Fruit fly (Drosophila melanogaster) whole organism, embryonic: ENCODE results near the gene CG34136.

ENCODE experiments used
- CG10366 ChIP-seq: fragments of 200-800 bp; sonication (Bioruptor generic); IDR thresholded peaks from 2 replicates; pipeline ENCODE4 v1.3.6; 2022; ENCODE audit warnings: missing biosample characterization, missing genetic modification characterization
- CG10565 ChIP-seq: fragments of 200-800 bp; sonication (Bioruptor generic); optimal IDR thresholded peaks from 3 replicates; lab custom pipeline; 2016; ENCODE audit warnings: missing biosample characterization, mild to moderate bottlenecking, missing genetic modification characterization
- CG12071 ChIP-seq: fragments of 200-800 bp; sonication (Bioruptor generic); optimal IDR thresholded peaks from 3 replicates; lab custom pipeline; 2018; ENCODE audit warnings: missing biosample characterization, mild to moderate bottlenecking, missing genetic modification characterization
- CG1233 ChIP-seq: fragments of 200-800 bp; sonication (Bioruptor generic); optimal IDR thresholded peaks from 4 replicates; lab custom pipeline; 2018; ENCODE audit warnings: missing biosample characterization, mild to moderate bottlenecking, missing genetic modification characterization
- CG13624 ChIP-seq: fragments of 200-800 bp; sonication (Bioruptor generic); optimal IDR thresholded peaks from 2 replicates; lab custom pipeline; 2016; ENCODE audit warnings: missing biosample characterization, missing genetic modification characterization
- CG14014 ChIP-seq: fragments of 200-800 bp; sonication (Bioruptor generic); IDR thresholded peaks from 2 replicates; pipeline ENCODE4 v1.3.6; 2022; ENCODE audit warnings: missing biosample characterization, missing genetic modification characterization
- CG17385 ChIP-seq: fragments of 200-800 bp; sonication (Bioruptor generic); optimal IDR thresholded peaks from 3 replicates; lab custom pipeline; 2018; ENCODE audit warnings: missing biosample characterization, mild to moderate bottlenecking, missing genetic modification characterization
- CG34376 ChIP-seq: fragments of 200-800 bp; sonication (Bioruptor generic); optimal IDR thresholded peaks from 2 replicates; lab custom pipeline; 2018; ENCODE audit warnings: missing biosample characterization, mild to moderate bottlenecking, missing genetic modification characterization
- CG3995 ChIP-seq: fragments of 200-800 bp; sonication (Bioruptor generic); optimal IDR thresholded peaks from 3 replicates; lab custom pipeline; 2016; ENCODE audit warnings: missing biosample characterization, missing genetic modification characterization
- CG4282 ChIP-seq: fragments of 200-800 bp; sonication (Bioruptor generic); optimal IDR thresholded peaks from 2 replicates; lab custom pipeline; 2016; ENCODE audit warnings: missing biosample characterization, missing genetic modification characterization
- CG4328 ChIP-seq: fragments of 200-800 bp; sonication (Bioruptor generic); optimal IDR thresholded peaks from 3 replicates; lab custom pipeline; 2017; ENCODE audit warnings: missing biosample characterization, missing genetic modification reagents, missing genetic modification characterization
- CG5180 ChIP-seq: fragments of 200-800 bp; sonication (Bioruptor generic); optimal IDR thresholded peaks from 3 replicates; lab custom pipeline; 2017; ENCODE audit warnings: missing biosample characterization, missing genetic modification characterization, mild to moderate bottlenecking, moderate library complexity, missing genetic modification reagents
- CG7963 ChIP-seq: fragments of 200-800 bp; sonication (Bioruptor generic); IDR thresholded peaks from 3 replicates; pipeline ENCODE4 v1.3.6; 2022; ENCODE audit warnings: missing biosample characterization, missing genetic modification characterization; ENCODE audit not compliant: partially characterized antibody
- CG8359 ChIP-seq: fragments of 200-800 bp; sonication (Bioruptor generic); optimal IDR thresholded peaks from 2 replicates; lab custom pipeline; 2017; ENCODE audit warnings: missing biosample characterization, mild to moderate bottlenecking, missing genetic modification characterization, borderline replicate concordance
- CG9215 ChIP-seq: fragments of 200-800 bp; sonication (Bioruptor generic); IDR thresholded peaks from 2 replicates; pipeline ENCODE4 v1.3.6; 2022; ENCODE audit warnings: missing biosample characterization, missing genetic modification characterization
- Dbx ChIP-seq: fragments of 200-800 bp; sonication (Bioruptor generic); IDR thresholded peaks from 3 replicates; pipeline ENCODE4 v1.3.6; 2022; ENCODE audit warnings: missing biosample characterization, missing genetic modification characterization
- Deaf1 ChIP-seq: fragments of 200-800 bp; optimal IDR thresholded peaks from 3 replicates; lab custom pipeline; 2019; ENCODE audit warnings: missing biosample characterization, mild to moderate bottlenecking, missing genetic modification characterization, moderate library complexity
- Dip2 ChIP-seq: fragments of 200-800 bp; sonication (Bioruptor generic); IDR thresholded peaks from 2 replicates; pipeline ENCODE4 v1.3.6; 2022; ENCODE audit warnings: missing biosample characterization, missing genetic modification characterization
- Eip74EF ChIP-seq, 2 experiments: fragments of 200-800 bp in 1 of 2; fragments of >200 bp in 1 of 2; sonication (Bioruptor generic) in 1 of 2; optimal IDR thresholded peaks; 2 replicates each; lab custom pipeline; 2017 to 2019; ENCODE audit warnings: missing biosample characterization in 2 of 2, missing genetic modification characterization in 2 of 2, mild to moderate bottlenecking in 1 of 2, moderate library complexity in 1 of 2
- Fer1 ChIP-seq: fragments of 200-800 bp; sonication (Bioruptor generic); optimal IDR thresholded peaks from 2 replicates; lab custom pipeline; 2017; ENCODE audit warnings: missing biosample characterization, mild to moderate bottlenecking, missing genetic modification characterization
- Hmx ChIP-seq: fragments of 200-800 bp; sonication (Bioruptor generic); optimal IDR thresholded peaks from 2 replicates; lab custom pipeline; 2016; ENCODE audit warnings: missing biosample characterization, missing genetic modification characterization
- Hr51 ChIP-seq, 2 experiments: fragments of 200-800 bp; sonication (Bioruptor generic); optimal IDR thresholded peaks; 2 replicates in 1 of 2; 3 replicates in 1 of 2; lab custom pipeline; 2016 to 2018; ENCODE audit warnings: missing biosample characterization in 2 of 2, missing genetic modification characterization in 2 of 2, mild to moderate bottlenecking in 1 of 2, moderate library complexity in 1 of 2
- Mad ChIP-seq: fragments of 200-800 bp; sonication (Bioruptor generic); optimal IDR thresholded peaks from 2 replicates; lab custom pipeline; 2016; ENCODE audit warnings: missing biosample characterization, missing genetic modification characterization
- Meics ChIP-seq: fragments of 200-800 bp; sonication (Bioruptor generic); optimal IDR thresholded peaks from 2 replicates; lab custom pipeline; 2017; ENCODE audit warnings: missing biosample characterization, mild to moderate bottlenecking, missing genetic modification characterization
- Mrtf ChIP-seq: fragments of 200-800 bp; sonication (Bioruptor generic); IDR thresholded peaks from 3 replicates; pipeline ENCODE4 v1.3.6; 2022; ENCODE audit warnings: missing biosample characterization, missing genetic modification characterization
- NC2β ChIP-seq: fragments of 200-800 bp; sonication (Bioruptor generic); optimal IDR thresholded peaks from 2 replicates; lab custom pipeline; 2016; ENCODE audit warnings: missing biosample characterization, missing genetic modification characterization
- Opbp ChIP-seq: fragments of 200-800 bp; sonication (Bioruptor generic); IDR thresholded peaks from 3 replicates; pipeline ENCODE4 v1.3.6; 2022; ENCODE audit warnings: missing biosample characterization, missing genetic modification characterization; ENCODE audit not compliant: partially characterized antibody
- Poxn ChIP-seq: fragments of 200-800 bp; sonication (Bioruptor generic); IDR thresholded peaks from 2 replicates; pipeline ENCODE4 v1.3.6; 2022; ENCODE audit warnings: missing biosample characterization, missing genetic modification characterization
- Ravus ChIP-seq: fragments of 200-800 bp; sonication (Bioruptor generic); IDR thresholded peaks from 2 replicates; pipeline ENCODE4 v1.3.6; 2022; ENCODE audit warnings: missing biosample characterization, missing genetic modification characterization
- Rfx ChIP-seq: fragments of 200-800 bp; sonication (Bioruptor generic); IDR thresholded peaks from 2 replicates; pipeline ENCODE4 v1.3.6; 2022; ENCODE audit warnings: missing biosample characterization, missing genetic modification characterization
- Sin3A ChIP-seq: fragments of >200 bp; optimal IDR thresholded peaks from 2 replicates; lab custom pipeline; 2018
- Sox102F ChIP-seq: fragments of 200-800 bp; sonication (Bioruptor generic); optimal IDR thresholded peaks from 2 replicates; lab custom pipeline; 2018; ENCODE audit warnings: missing biosample characterization, mild to moderate bottlenecking, missing genetic modification characterization, moderate library complexity
- abd-A ChIP-seq: fragments of 200-800 bp; sonication (Bioruptor generic); optimal IDR thresholded peaks from 3 replicates; lab custom pipeline; 2019; ENCODE audit warnings: missing biosample characterization, mild to moderate bottlenecking, missing genetic modification characterization, moderate library complexity
- dmrt11E ChIP-seq: fragments of 200-800 bp; sonication (Bioruptor generic); optimal IDR thresholded peaks from 3 replicates; lab custom pipeline; 2018; ENCODE audit warnings: missing biosample characterization, mild to moderate bottlenecking, missing genetic modification characterization, moderate library complexity
- ems ChIP-seq: fragments of 200-800 bp; sonication (Bioruptor generic); optimal IDR thresholded peaks from 3 replicates; lab custom pipeline; 2016; ENCODE audit warnings: missing biosample characterization, missing genetic modification characterization
- eve ChIP-seq, 2 experiments: fragments of >200 bp; optimal IDR thresholded peaks; 2 replicates each; lab custom pipeline; 2017; ENCODE audit warnings: missing biosample characterization in 2 of 2, missing genetic modification characterization in 2 of 2
- gcm ChIP-seq: fragments of 200-800 bp; sonication (Bioruptor generic); optimal IDR thresholded peaks from 2 replicates; lab custom pipeline; 2019; ENCODE audit warnings: missing biosample characterization, mild to moderate bottlenecking, missing genetic modification characterization, moderate library complexity
- jing ChIP-seq: fragments of 200-800 bp; sonication (Bioruptor generic); optimal IDR thresholded peaks from 2 replicates; lab custom pipeline; 2018; ENCODE audit warnings: missing biosample characterization, mild to moderate bottlenecking, missing genetic modification characterization
- luna ChIP-seq: fragments of 200-800 bp; sonication (Bioruptor generic); optimal IDR thresholded peaks from 2 replicates; lab custom pipeline; 2016; ENCODE audit warnings: missing biosample characterization, missing genetic modification characterization
- mld ChIP-seq: fragments of 200-800 bp; sonication (Bioruptor generic); IDR thresholded peaks from 3 replicates; pipeline ENCODE4 v1.3.6; 2022; ENCODE audit warnings: missing biosample characterization, missing genetic modification characterization; ENCODE audit not compliant: partially characterized antibody
- onecut ChIP-seq: fragments of 200-800 bp; sonication (Bioruptor generic); IDR thresholded peaks from 2 replicates; pipeline ENCODE4 v1.3.6; 2022; ENCODE audit warnings: missing biosample characterization, missing genetic modification characterization
- pho ChIP-seq: fragments of 200-800 bp; sonication (Bioruptor generic); optimal IDR thresholded peaks from 2 replicates; lab custom pipeline; 2016; ENCODE audit warnings: missing biosample characterization, missing genetic modification characterization
- pros ChIP-seq: fragments of 200-800 bp; sonication (Bioruptor generic); optimal IDR thresholded peaks from 3 replicates; lab custom pipeline; 2019; ENCODE audit warnings: missing biosample characterization, mild to moderate bottlenecking, missing genetic modification characterization, moderate library complexity
- pum ChIP-seq: fragments of 200-800 bp; sonication (Bioruptor generic); optimal IDR thresholded peaks from 2 replicates; lab custom pipeline; 2016; ENCODE audit warnings: missing biosample characterization, missing genetic modification characterization
- ro ChIP-seq: fragments of 200-800 bp; sonication (Bioruptor generic); IDR thresholded peaks from 2 replicates; pipeline ENCODE4 v1.3.6; 2022; ENCODE audit warnings: missing biosample characterization, missing genetic modification characterization
- slbo ChIP-seq: fragments of 200-800 bp; sonication (Bioruptor generic); IDR thresholded peaks from 2 replicates; pipeline ENCODE4 v1.3.6; 2022; ENCODE audit warnings: missing biosample characterization, missing genetic modification characterization
- sr ChIP-seq: fragments of 200-800 bp; sonication (Bioruptor generic); IDR thresholded peaks from 3 replicates; pipeline ENCODE4 v1.3.6; 2022; ENCODE audit warnings: missing biosample characterization, missing genetic modification characterization
- tna ChIP-seq: fragments of 200-800 bp; sonication (Bioruptor generic); IDR thresholded peaks from 2 replicates; pipeline ENCODE4 v1.3.6; 2022; ENCODE audit warnings: missing biosample characterization, missing genetic modification characterization; ENCODE audit not compliant: partially characterized antibody
- tup ChIP-seq: fragments of 200-800 bp; sonication (Bioruptor generic); optimal IDR thresholded peaks from 2 replicates; lab custom pipeline; 2016; ENCODE audit warnings: missing biosample characterization, mild to moderate bottlenecking, missing genetic modification characterization, moderate library complexity
- z ChIP-seq: fragments of 200-800 bp; sonication (Bioruptor generic); IDR thresholded peaks from 3 replicates; pipeline ENCODE4 v1.3.6; 2022; ENCODE audit warnings: missing biosample characterization, missing genetic modification characterization
- zen2 ChIP-seq: fragments of 200-800 bp; sonication (Bioruptor generic); IDR thresholded peaks from 3 replicates; pipeline ENCODE4 v1.3.6; 2022; ENCODE audit warnings: missing biosample characterization, missing genetic modification characterization; ENCODE audit not compliant: partially characterized antibody

CG34136 gene

dm6 chr2L:21104326-21104725 lies 7.6 kb downstream of the CG34136 start, which contains the start of the genes CG46307 and Nhe2 (continued):
- no peak for TF ChIP-seq Hr51 (GFP tag; optimal IDR thresholded peaks at IDR 0.05; lab: Kevin White, UChicago)
- TF ChIP-seq luna: no peak
- no peak for TF ChIP-seq NC2β
- no peak for TF ChIP-seq z (GFP tag; lab: Robert Waterston, UW)
- TF ChIP-seq pros (GFP tag; lab: Kevin White, UChicago): peak; percentile 59
- TF ChIP-seq Rfx (GFP tag; lab: Robert Waterston, UW): no peak
- 0 out of 2 replicates have a peak, but pooled peaks have one; percentile 21 for TF ChIP-seq tna (GFP tag; lab: Robert Waterston, UW)
- no peak for TF ChIP-seq CG13624
- TF ChIP-seq gcm (GFP tag; lab: Kevin White, UChicago): no peak
- TF ChIP-seq pum (GFP tag; lab: Kevin White, UChicago): no peak
- no peak for TF ChIP-seq jing (GFP tag; lab: Kevin White, UChicago)
- TF ChIP-seq sr (GFP tag; lab: Robert Waterston, UW): no peak
- no peak for TF ChIP-seq CG10366 (GFP tag; lab: Robert Waterston, UW)
- TF ChIP-seq CG5180 (GFP tag; lab: Kevin White, UChicago): no peak
- no peak for TF ChIP-seq zen2 (GFP tag; lab: Robert Waterston, UW)
- no peak for TF ChIP-seq CG34376 (GFP tag; lab: Kevin White, UChicago)
- no peak for TF ChIP-seq CG4328
- peak; percentile 19 for TF ChIP-seq Fer1 (GFP tag; lab: Kevin White, UChicago)
- no peak for TF ChIP-seq CG1233
- TF ChIP-seq pho (GFP tag; lab: Kevin White, UChicago): no peak
- no peak for TF ChIP-seq CG17385 (GFP tag; lab: Kevin White, UChicago)
- no peak for TF ChIP-seq abd-A
- TF ChIP-seq Mrtf (GFP tag; lab: Robert Waterston, UW): no peak
- no peak for TF ChIP-seq Mad (GFP tag; lab: Kevin White, UChicago)
- no peak for TF ChIP-seq CG14014 (GFP tag; lab: Robert Waterston, UW)
- no peak for TF ChIP-seq mld
- TF ChIP-seq Sin3A (lab: Kevin White, UChicago): no peak
- TF ChIP-seq Eip74EF (GFP tag; optimal IDR thresholded peaks at IDR 0.05; lab: Kevin White, UChicago): no peak
- TF ChIP-seq CG12071 (GFP tag; lab: Kevin White, UChicago): no peak
- TF ChIP-seq Dip2 (GFP tag; lab: Robert Waterston, UW): no peak
- TF ChIP-seq Opbp (GFP tag; lab: Robert Waterston, UW): no peak; the same call in 1 of the 3 replicates
- TF ChIP-seq CG4282 (GFP tag; lab: Kevin White, UChicago): no peak
- TF ChIP-seq eve (GFP tag; optimal IDR thresholded peaks at IDR 0.05; lab: Kevin White, UChicago): no peak
- TF ChIP-seq ro (GFP tag; lab: Robert Waterston, UW): no peak
- TF ChIP-seq dmrt11E (tag; lab: Kevin White, UChicago): no peak
- TF ChIP-seq Sox102F (GFP tag; lab: Kevin White, UChicago): no peak
- no peak for TF ChIP-seq Dbx (GFP tag; lab: Robert Waterston, UW)
- 0 out of 2 replicates have a peak, but pooled peaks have one; percentile 16 for TF ChIP-seq slbo (GFP tag; lab: Robert Waterston, UW)
- peak; percentile 17 for TF ChIP-seq Deaf1 (tag; lab: Kevin White, UChicago)
- no peak for TF ChIP-seq ems (GFP tag; lab: Kevin White, UChicago)
- no peak for TF ChIP-seq CG10565 (GFP tag; lab: Kevin White, UChicago)
- TF ChIP-seq CG3995 (GFP tag; lab: Kevin White, UChicago): no peak
- TF ChIP-seq Hmx (GFP tag; lab: Kevin White, UChicago): no peak
- TF ChIP-seq CG9215 (GFP tag; lab: Robert Waterston, UW): no peak
- no peak for TF ChIP-seq Ravus (GFP tag; lab: Robert Waterston, UW)
- TF ChIP-seq CG8359: no peak
- TF ChIP-seq Meics (GFP tag; lab: Kevin White, UChicago): peak; percentile 1
- no peak for TF ChIP-seq Poxn (GFP tag; lab: Robert Waterston, UW)
- no peak for TF ChIP-seq tup
- 0 out of 3 replicates have a peak, but pooled peaks have one; percentile 17 for TF ChIP-seq CG7963 (GFP tag; lab: Robert Waterston, UW)
- peak; percentile 28; the same call in 1 of the 2 replicates for TF ChIP-seq onecut
